Worm (Caenorhabditis elegans) whole organism, midembryonic: Measurements from ENCODE around the gene ttr-49.

Experiments used
- T22C8.4 ChIP-seq: fragments of 200-800 bp; sonication (Bioruptor generic); IDR thresholded peaks from 2 replicates; pipeline ENCODE4 v1.3.6; 2022; ENCODE audit warnings: missing genetic modification characterization, missing compliant biosample characterization
- cog-1 ChIP-seq: sonication (generic microtip); optimal IDR thresholded peaks from 2 replicates; lab custom pipeline; 2016; ENCODE audit warnings: missing genetic modification characterization, missing compliant biosample characterization
- flt-1 ChIP-seq: fragments of 200-800 bp; sonication (Bioruptor generic); IDR thresholded peaks from 2 replicates; pipeline ENCODE4 v1.3.6; 2022; ENCODE audit warnings: missing genetic modification characterization, missing compliant biosample characterization
- klf-2 ChIP-seq: fragments of 200-800 bp; sonication (Bioruptor generic); conservative IDR thresholded peaks from 2 replicates; pipeline ENCODE4 v1.3.6; 2022; ENCODE audit warnings: missing genetic modification reagents, missing genetic modification characterization, missing compliant biosample characterization
- med-1 ChIP-seq: sonication (generic microtip); optimal IDR thresholded peaks from 2 replicates; lab custom pipeline; 2017; ENCODE audit warnings: missing genetic modification characterization, mild to moderate bottlenecking, missing compliant biosample characterization, antibody characterized with exemption, missing genetic modification reagents; ENCODE audit not compliant: insufficient read depth
- ref-1 ChIP-seq: fragments of 200-800 bp; sonication (Bioruptor generic); conservative IDR thresholded peaks from 2 replicates; pipeline ENCODE4 v1.3.6; 2022; ENCODE audit warnings: missing genetic modification reagents, missing genetic modification characterization, missing compliant biosample characterization
- tab-1 ChIP-seq: fragments of 200-800 bp; sonication (Bioruptor generic); IDR thresholded peaks from 2 replicates; pipeline ENCODE4 v1.3.6; 2022; ENCODE audit warnings: missing genetic modification characterization, missing compliant biosample characterization
- ztf-23 ChIP-seq: fragments of 200-800 bp; sonication (Bioruptor generic); IDR thresholded peaks from 2 replicates; pipeline ENCODE4 v1.3.6; 2022; ENCODE audit warnings: missing genetic modification reagents, missing genetic modification characterization, missing compliant biosample characterization
- ztf-29 ChIP-seq: fragments of 200-800 bp; sonication (Bioruptor generic); IDR thresholded peaks from 2 replicates; pipeline ENCODE4 v1.3.6; 2022; ENCODE audit warnings: missing genetic modification reagents, missing genetic modification characterization, missing compliant biosample characterization

The ttr-49 gene

ce11 chrV:9333316-9334048 lies 22.8 kb downstream of the ttr-49 start, which contains the start of gene acl-14:
Gene acl-14 (minus strand): TSS chrV:9333631.
- TF ChIP-seq ztf-29 (GFP tag; lab: Robert Waterston, UW) (no peak), ztf-23 (GFP tag; lab: Robert Waterston, UW) (no peak), med-1 (GFP tag; lab: Kevin White, UChicago) (no peak), ref-1 (no peak), T22C8.4 (no peak), tab-1 (no peak), klf-2 (GFP tag; lab: Robert Waterston, UW) (no peak), flt-1 (no peak), cog-1 (no peak)

ce11 chrV:9332611-9333315 lies 23.6 kb downstream of the ttr-49 start:
- TF ChIP-seq med-1 (GFP tag; lab: Kevin White, UChicago), result no peak
- no peak for TF ChIP-seq ztf-29 (GFP tag; lab: Robert Waterston, UW)
- TF ChIP-seq flt-1, result no peak
- TF ChIP-seq cog-1, result no peak
- TF ChIP-seq klf-2 (GFP tag; lab: Robert Waterston, UW), result no peak
- no peak for TF ChIP-seq ref-1
- TF ChIP-seq ztf-23 (GFP tag; lab: Robert Waterston, UW), result no peak
- TF ChIP-seq tab-1, result no peak
- TF ChIP-seq T22C8.4, result no peak

DNA sequence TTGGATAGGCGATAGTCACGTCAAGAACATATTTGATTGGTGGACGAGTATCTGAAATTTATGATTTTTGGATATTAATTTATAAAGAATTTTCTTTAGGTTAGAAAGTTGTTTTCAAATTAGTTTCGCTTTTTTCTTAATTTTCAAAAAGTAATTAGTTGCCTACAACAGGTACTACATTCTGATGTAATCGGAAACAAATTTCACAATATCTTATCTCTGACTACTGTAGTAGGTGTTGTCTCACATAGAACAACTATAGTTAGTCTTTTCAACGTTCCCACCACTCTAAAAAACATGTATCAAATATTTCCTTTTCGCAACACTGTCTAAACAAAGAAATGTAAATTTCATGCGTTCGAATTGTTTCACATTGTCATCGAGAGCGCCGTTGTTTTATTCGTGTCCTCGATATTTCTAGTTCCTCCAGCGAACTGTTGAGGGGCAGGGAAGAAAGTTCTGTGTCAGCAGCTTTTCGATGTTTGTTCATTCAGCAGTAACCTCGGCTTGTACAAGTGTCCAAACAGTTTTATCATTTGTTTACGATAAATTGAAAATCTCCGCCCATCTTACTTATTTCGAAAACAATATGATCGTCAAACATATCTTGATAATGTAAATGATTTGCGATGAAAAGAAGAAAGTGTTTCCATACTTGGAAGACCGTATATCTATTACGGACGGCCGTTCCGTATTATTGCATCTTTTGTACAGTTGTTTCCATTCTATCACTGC lies 26.9 kb downstream of the ttr-49 start:
- TF ChIP-seq T22C8.4 (no peak), med-1 (GFP tag; lab: Kevin White, UChicago) (no peak), tab-1 (no peak)

DNA sequence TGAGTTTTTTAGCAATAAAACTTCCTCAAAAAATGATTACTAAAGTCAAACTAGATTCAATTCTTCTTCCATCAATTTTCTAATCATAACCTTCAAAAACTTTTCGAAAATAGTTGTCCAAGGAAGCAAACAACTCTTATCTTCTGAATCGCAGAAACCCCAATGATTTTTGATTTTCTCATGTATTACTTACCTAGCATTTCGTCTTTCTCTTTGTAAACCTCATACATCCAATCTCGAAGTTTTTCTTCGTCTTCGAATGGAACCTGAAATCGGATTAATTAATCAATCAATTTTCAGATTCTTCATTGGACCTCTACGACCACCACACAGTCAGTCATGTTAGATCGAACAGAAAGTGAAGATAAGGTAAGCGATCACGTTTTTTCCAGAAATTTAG lies 27.6 kb downstream of the ttr-49 start, which contains the start of gene K07B1.4:
Gene K07B1.4, plus strand, starts transcription at position 301 of the 400 bp plus-strand sequence.
- TF ChIP-seq ztf-23 (GFP tag; lab: Robert Waterston, UW), result no peak
- no peak for TF ChIP-seq T22C8.4
- no peak for TF ChIP-seq tab-1
- no peak for TF ChIP-seq ref-1
- TF ChIP-seq med-1 (GFP tag; lab: Kevin White, UChicago), result no peak
- no peak for TF ChIP-seq klf-2 (GFP tag; lab: Robert Waterston, UW)
- no peak for TF ChIP-seq cog-1
- TF ChIP-seq ztf-29 (GFP tag; lab: Robert Waterston, UW), result no peak
- TF ChIP-seq flt-1, result no peak

DNA sequence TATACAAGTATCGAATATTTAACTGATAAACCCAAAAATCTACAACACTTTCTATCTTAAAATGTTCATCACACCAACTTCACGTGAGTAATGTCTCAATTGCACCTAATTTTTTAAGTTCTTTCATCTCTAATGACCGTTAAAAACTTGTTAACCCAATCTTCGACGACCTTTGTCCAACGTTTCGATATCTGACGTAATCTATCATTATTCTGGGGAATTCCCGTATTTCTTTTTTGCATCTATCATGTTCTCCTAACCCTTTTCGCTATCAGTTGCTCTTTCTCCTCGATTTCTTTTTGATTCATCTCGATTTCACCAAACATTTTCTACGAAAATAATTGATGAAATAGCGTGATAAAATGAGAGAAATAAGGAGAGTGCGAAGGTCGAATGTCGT lies 28.6 kb downstream of the ttr-49 start:
- TF ChIP-seq ref-1, result no peak
- TF ChIP-seq med-1 (GFP tag; lab: Kevin White, UChicago), result no peak
- TF ChIP-seq flt-1, result no peak
- TF ChIP-seq cog-1, result no peak
- no peak for TF ChIP-seq tab-1
- no peak for TF ChIP-seq ztf-29 (GFP tag; lab: Robert Waterston, UW)
- TF ChIP-seq klf-2 (GFP tag; lab: Robert Waterston, UW), result no peak
- TF ChIP-seq T22C8.4, result no peak
- TF ChIP-seq ztf-23 (GFP tag; lab: Robert Waterston, UW), result no peak

DNA sequence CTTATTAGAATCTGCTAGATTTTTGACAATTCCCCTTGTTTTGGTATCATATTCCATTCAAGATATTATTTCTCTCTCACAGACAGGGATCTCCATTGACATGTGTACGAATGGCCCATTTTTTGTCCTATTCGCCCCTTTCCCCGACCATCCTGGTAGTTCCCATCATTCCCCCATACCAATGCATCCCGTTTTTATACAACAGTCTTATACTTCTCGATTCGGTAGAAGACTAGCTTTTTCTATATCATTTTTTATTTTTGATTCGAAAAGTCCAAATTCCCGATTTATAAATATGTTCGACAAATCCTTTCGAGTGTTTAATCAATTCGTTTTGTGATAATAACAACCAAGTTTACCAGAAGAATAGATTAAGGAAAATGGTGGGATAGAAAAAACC lies 29.4 kb downstream of the ttr-49 start:
- TF ChIP-seq klf-2 (GFP tag; lab: Robert Waterston, UW) (no peak), ref-1 (no peak), ztf-23 (GFP tag; lab: Robert Waterston, UW) (no peak), flt-1 (no peak), ztf-29 (GFP tag; lab: Robert Waterston, UW) (no peak), med-1 (GFP tag; lab: Kevin White, UChicago) (no peak), tab-1 (no peak), cog-1 (no peak), T22C8.4 (no peak)

DNA sequence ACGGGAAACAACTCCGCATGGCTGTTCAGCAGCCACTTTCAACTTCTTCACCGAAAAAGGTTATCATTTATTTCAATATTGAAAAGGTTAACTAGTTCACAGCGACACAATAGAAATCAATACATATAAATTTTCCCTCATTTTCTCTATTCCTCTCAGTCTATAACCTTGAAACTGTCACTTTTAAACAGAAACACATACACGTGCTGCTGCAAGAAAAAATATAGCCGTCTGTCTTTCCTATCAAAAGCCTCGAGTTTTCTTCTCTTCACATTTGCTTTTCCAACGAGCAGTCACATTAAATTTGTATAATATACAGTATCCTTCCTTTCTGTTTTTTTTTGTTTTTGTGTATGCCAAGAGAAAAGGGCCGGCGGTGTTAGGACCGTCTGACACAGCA lies 32.1 kb downstream of the ttr-49 start:
- TF ChIP-seq tab-1, result no peak
- TF ChIP-seq cog-1, result no peak
- TF ChIP-seq flt-1, result no peak
- TF ChIP-seq med-1 (GFP tag; lab: Kevin White, UChicago), result no peak
- TF ChIP-seq klf-2 (GFP tag; lab: Robert Waterston, UW), result no peak
- TF ChIP-seq ztf-23 (GFP tag; lab: Robert Waterston, UW), result no peak
- TF ChIP-seq ref-1, result no peak
- no peak for TF ChIP-seq ztf-29 (GFP tag; lab: Robert Waterston, UW)
- no peak for TF ChIP-seq T22C8.4

ce11 chrV:9322886-9323285 lies 33.4 kb downstream of the ttr-49 start, which contains the start of gene tag-153:
Gene tag-153 (plus strand): TSS chrV:9323085.
- TF ChIP-seq ztf-23 (GFP tag; lab: Robert Waterston, UW), result no peak
- no peak for TF ChIP-seq tab-1
- TF ChIP-seq T22C8.4, result no peak
- TF ChIP-seq cog-1, result no peak
- no peak for TF ChIP-seq flt-1
- TF ChIP-seq ref-1, result no peak
- TF ChIP-seq ztf-29 (GFP tag; lab: Robert Waterston, UW), result no peak
- no peak for TF ChIP-seq med-1 (GFP tag; lab: Kevin White, UChicago)

- no peak for TF ChIP-seq ref-1
Observed at ce11 chrV:9321185-9321584, 35.1 kb downstream of the ttr-49 start, which contains the start of gene F44A2.7. Gene F44A2.7 (plus strand): TSS chrV:9321485.

- TF ChIP-seq klf-2 (GFP tag; lab: Robert Waterston, UW) (0 out of 2 replicates have a peak, but pooled peaks have one; percentile 47), cog-1 (no peak), ref-1 (0 out of 2 replicates have a peak, but pooled peaks have one; percentile 15), tab-1 (0 out of 2 replicates have a peak, but pooled peaks have one; percentile 66), ztf-29 (GFP tag; lab: Robert Waterston, UW) (no peak), T22C8.4 (peak; percentile 63), med-1 (GFP tag; lab: Kevin White, UChicago) (peak; percentile 26), ztf-23 (GFP tag; lab: Robert Waterston, UW) (peak; percentile 82)
Observed at ce11 chrV:9318046-9318445, 38.3 kb downstream of the ttr-49 start, which contains the start of gene kvs-3. Gene kvs-3 (plus strand): TSS chrV:9318311.
